Worm (Caenorhabditis elegans) whole organism, L4 larva: ENCODE results near the gene nhr-211.

Source experiments
- ama-1 ChIP-seq: fragments of 150-350 bp; optimal IDR thresholded peaks from 2 replicates; lab custom pipeline; 2014; ENCODE audit warnings: inconsistent platforms, mixed read lengths
- ceh-82 ChIP-seq: sonication (generic microtip); optimal IDR thresholded peaks from 2 replicates; lab custom pipeline; 2017; ENCODE audit warnings: missing biosample characterization, missing genetic modification characterization
- ces-1 ChIP-seq: fragments of 150-350 bp; sonication (generic microtip); optimal IDR thresholded peaks from 4 replicates; lab custom pipeline; 2014; ENCODE audit warnings: missing biosample characterization, missing genetic modification reagents, missing genetic modification characterization
- dpl-1 ChIP-seq: fragments of 150-350 bp; optimal IDR thresholded peaks from 2 replicates; lab custom pipeline; 2014; ENCODE audit warnings: missing biosample characterization, missing genetic modification reagents, missing genetic modification characterization
- dve-1 ChIP-seq: sonication (generic microtip); optimal IDR thresholded peaks from 2 replicates; lab custom pipeline; 2017; ENCODE audit warnings: antibody characterized with exemption, mild to moderate bottlenecking, missing genetic modification characterization, missing compliant biosample characterization; ENCODE audit not compliant: insufficient read depth
- gei-8 ChIP-seq: fragments of 200-800 bp; sonication (Bioruptor generic); optimal IDR thresholded peaks from 2 replicates; lab custom pipeline; 2018; ENCODE audit warnings: mild to moderate bottlenecking, missing genetic modification characterization, missing compliant biosample characterization
- hlh-11 ChIP-seq: fragments of 200-800 bp; sonication (Bioruptor generic); optimal IDR thresholded peaks from 2 replicates; lab custom pipeline; 2018; ENCODE audit warnings: mild to moderate bottlenecking, missing genetic modification characterization, missing compliant biosample characterization
- hmg-1.1 ChIP-seq: fragments of 200-800 bp; sonication (Bioruptor generic); IDR thresholded peaks from 2 replicates; pipeline ENCODE4 v1.3.6; 2022; ENCODE audit warnings: missing genetic modification reagents, missing genetic modification characterization, missing compliant biosample characterization
- nhr-11 ChIP-seq: fragments of 150-350 bp; optimal IDR thresholded peaks from 2 replicates; lab custom pipeline; 2014; ENCODE audit warnings: missing biosample characterization, missing genetic modification characterization
- pqm-1 ChIP-seq: sonication (generic microtip); optimal IDR thresholded peaks from 2 replicates; lab custom pipeline; 2017; ENCODE audit warnings: missing biosample characterization, missing genetic modification characterization
- snpc-4 ChIP-seq: fragments of 150-350 bp; optimal IDR thresholded peaks from 2 replicates; lab custom pipeline; 2014; ENCODE audit warnings: missing biosample characterization, missing genetic modification characterization
- ztf-11 ChIP-seq: fragments of 150-350 bp; optimal IDR thresholded peaks from 2 replicates; lab custom pipeline; 2014; ENCODE audit warnings: missing biosample characterization, missing genetic modification characterization

DNA sequence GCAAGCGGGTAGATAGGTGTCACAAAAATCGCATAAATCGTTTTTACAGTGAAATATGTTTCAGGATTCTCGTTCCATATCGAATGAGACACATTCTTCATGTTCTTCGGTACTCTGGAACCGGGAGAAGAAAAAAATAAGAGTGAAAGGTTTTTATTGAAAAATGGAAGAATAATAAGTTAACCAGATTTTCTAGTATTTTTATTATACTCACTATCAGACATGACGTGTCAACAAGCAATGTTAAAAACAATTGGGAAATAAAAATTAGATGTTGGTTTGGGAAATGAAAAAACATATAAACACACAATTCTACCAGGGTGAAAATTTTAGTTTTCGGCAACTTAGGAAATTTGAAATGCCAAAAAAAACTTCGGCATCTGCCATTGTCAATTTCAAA is 25.6 kb downstream of the nhr-211 start, which contains the start of gene srh-37:
- no peak for TF ChIP-seq nhr-11 (tag; lab: Kevin White, UChicago)
- no peak for TF ChIP-seq ceh-82
- TF ChIP-seq ztf-11 (tag; lab: Kevin White, UChicago): no peak
- TF ChIP-seq ces-1 (GFP tag; lab: Kevin White, UChicago): no peak
- no peak for TF ChIP-seq dve-1 (tag; lab: Kevin White, UChicago)
- TF ChIP-seq pqm-1 (tag; lab: Kevin White, UChicago): no peak
- no peak for TF ChIP-seq snpc-4
- no peak for TF ChIP-seq hlh-11 (tag; lab: Kevin White, UChicago)
- TF ChIP-seq dpl-1 (GFP tag; lab: Kevin White, UChicago): no peak
- no peak for TF ChIP-seq hmg-1.1 (GFP tag; lab: Robert Waterston, UW)
- TF ChIP-seq ama-1: no peak
- TF ChIP-seq gei-8 (GFP tag; lab: Kevin White, UChicago): no peak
